Fruit fly (Drosophila melanogaster) whole organism, embryonic: ENCODE results near the gene CG42268.

Experiments used
- Adf1 ChIP-seq: fragments of 200-800 bp; sonication (Bioruptor generic); IDR thresholded peaks from 2 replicates; pipeline ENCODE4 v1.3.6; 2022; ENCODE audit warnings: missing biosample characterization, missing genetic modification characterization
- Asciz ChIP-seq: fragments of 200-800 bp; sonication (Bioruptor generic); optimal IDR thresholded peaks from 2 replicates; lab custom pipeline; 2017; ENCODE audit warnings: missing biosample characterization, mild to moderate bottlenecking, missing genetic modification characterization, missing genetic modification reagents
- Atf-2 ChIP-seq: fragments of 200-800 bp; sonication (Bioruptor generic); optimal IDR thresholded peaks from 2 replicates; lab custom pipeline; 2016; ENCODE audit warnings: missing biosample characterization, missing genetic modification characterization
- CG10462 ChIP-seq: fragments of 200-800 bp; sonication (Bioruptor generic); optimal IDR thresholded peaks from 2 replicates; lab custom pipeline; 2016; ENCODE audit warnings: missing biosample characterization, missing genetic modification characterization
- CG10565 ChIP-seq: fragments of 200-800 bp; sonication (Bioruptor generic); optimal IDR thresholded peaks from 3 replicates; lab custom pipeline; 2016; ENCODE audit warnings: missing biosample characterization, mild to moderate bottlenecking, missing genetic modification characterization
- CG10654 ChIP-seq: fragments of 200-800 bp; sonication (Bioruptor generic); optimal IDR thresholded peaks from 2 replicates; lab custom pipeline; 2016; ENCODE audit warnings: missing biosample characterization, missing genetic modification characterization
- CG11504 ChIP-seq: fragments of 200-800 bp; sonication (Bioruptor generic); optimal IDR thresholded peaks from 3 replicates; lab custom pipeline; 2019; ENCODE audit warnings: missing biosample characterization, mild to moderate bottlenecking, missing genetic modification characterization, moderate library complexity
- CG14710 ChIP-seq: fragments of 200-800 bp; sonication (Bioruptor generic); optimal IDR thresholded peaks from 3 replicates; lab custom pipeline; 2019; ENCODE audit warnings: missing biosample characterization, mild to moderate bottlenecking, missing genetic modification characterization, moderate library complexity
- CG18599 ChIP-seq: fragments of 200-800 bp; sonication (Bioruptor generic); optimal IDR thresholded peaks from 3 replicates; lab custom pipeline; 2017; ENCODE audit warnings: missing biosample characterization, missing genetic modification characterization, mild to moderate bottlenecking, moderate library complexity, missing genetic modification reagents
- CG2120 ChIP-seq: fragments of 200-800 bp; sonication (Bioruptor generic); optimal IDR thresholded peaks from 3 replicates; lab custom pipeline; 2016; ENCODE audit warnings: missing biosample characterization, missing genetic modification characterization
- CG30431 ChIP-seq: fragments of 200-800 bp; sonication (Bioruptor generic); optimal IDR thresholded peaks from 2 replicates; lab custom pipeline; 2017; ENCODE audit warnings: missing biosample characterization, missing genetic modification characterization
- CG3065 ChIP-seq: fragments of 200-800 bp; sonication (Bioruptor generic); optimal IDR thresholded peaks from 2 replicates; lab custom pipeline; 2016; ENCODE audit warnings: missing biosample characterization, missing genetic modification characterization
- CG31224 ChIP-seq: fragments of 200-800 bp; sonication (Bioruptor generic); IDR thresholded peaks from 2 replicates; pipeline ENCODE4 v1.3.6; 2022; ENCODE audit warnings: missing biosample characterization, missing genetic modification characterization
- CG33557 ChIP-seq: fragments of 200-800 bp; sonication (Bioruptor generic); optimal IDR thresholded peaks from 2 replicates; lab custom pipeline; 2019; ENCODE audit warnings: missing biosample characterization, mild to moderate bottlenecking, missing genetic modification characterization, moderate library complexity
- CG3995 ChIP-seq: fragments of 200-800 bp; sonication (Bioruptor generic); optimal IDR thresholded peaks from 3 replicates; lab custom pipeline; 2016; ENCODE audit warnings: missing biosample characterization, missing genetic modification characterization
- CG4282 ChIP-seq: fragments of 200-800 bp; sonication (Bioruptor generic); optimal IDR thresholded peaks from 2 replicates; lab custom pipeline; 2016; ENCODE audit warnings: missing biosample characterization, missing genetic modification characterization
- CG4707 ChIP-seq: fragments of 200-800 bp; sonication (Bioruptor generic); optimal IDR thresholded peaks from 2 replicates; lab custom pipeline; 2018; ENCODE audit warnings: missing biosample characterization, mild to moderate bottlenecking, missing genetic modification characterization, moderate library complexity
- CG7839 ChIP-seq: fragments of 200-800 bp; sonication (Bioruptor generic); optimal IDR thresholded peaks from 3 replicates; lab custom pipeline; 2018; ENCODE audit warnings: missing biosample characterization, mild to moderate bottlenecking, missing genetic modification characterization, moderate library complexity
- CG9876 ChIP-seq: fragments of 200-800 bp; sonication (Bioruptor generic); optimal IDR thresholded peaks from 2 replicates; lab custom pipeline; 2016; ENCODE audit warnings: missing biosample characterization, missing genetic modification characterization
- Dad ChIP-seq: fragments of 200-800 bp; sonication (Bioruptor generic); optimal IDR thresholded peaks from 3 replicates; lab custom pipeline; 2016; ENCODE audit warnings: missing biosample characterization, missing genetic modification characterization
- E2f1 ChIP-seq: fragments of 200-800 bp; sonication (Bioruptor generic); IDR thresholded peaks from 2 replicates; pipeline ENCODE4 v1.3.6; 2022; ENCODE audit warnings: missing biosample characterization, missing genetic modification characterization
- H2.0 ChIP-seq: fragments of 200-800 bp; sonication (Bioruptor generic); IDR thresholded peaks from 2 replicates; pipeline ENCODE4 v1.3.6; 2022; ENCODE audit warnings: missing biosample characterization, missing genetic modification characterization
- HLH4C ChIP-seq: fragments of 200-800 bp; sonication (Bioruptor generic); IDR thresholded peaks from 3 replicates; pipeline ENCODE4 v1.3.6; 2022; ENCODE audit warnings: missing biosample characterization, missing genetic modification characterization; ENCODE audit not compliant: partially characterized antibody
- Kr ChIP-seq: fragments of 200-800 bp; sonication (Bioruptor generic); optimal IDR thresholded peaks from 2 replicates; lab custom pipeline; 2017; ENCODE audit warnings: missing biosample characterization, mild to moderate bottlenecking, missing genetic modification characterization
- Lhr ChIP-seq: fragments of 200-800 bp; sonication (Bioruptor generic); optimal IDR thresholded peaks from 3 replicates; lab custom pipeline; 2017; ENCODE audit warnings: mild to moderate bottlenecking, missing biosample characterization, missing genetic modification reagents, missing genetic modification characterization
- Mad ChIP-seq: fragments of 200-800 bp; sonication (Bioruptor generic); optimal IDR thresholded peaks from 2 replicates; lab custom pipeline; 2016; ENCODE audit warnings: missing biosample characterization, missing genetic modification characterization
- Myb ChIP-seq: fragments of 200-800 bp; sonication (Bioruptor generic); optimal IDR thresholded peaks from 2 replicates; lab custom pipeline; 2016; ENCODE audit warnings: missing biosample characterization, missing genetic modification characterization
- Opbp ChIP-seq: fragments of 200-800 bp; sonication (Bioruptor generic); IDR thresholded peaks from 3 replicates; pipeline ENCODE4 v1.3.6; 2022; ENCODE audit warnings: missing biosample characterization, missing genetic modification characterization; ENCODE audit not compliant: partially characterized antibody
- PHDP ChIP-seq: fragments of 200-800 bp; sonication (Bioruptor generic); optimal IDR thresholded peaks from 3 replicates; lab custom pipeline; 2018; ENCODE audit warnings: missing biosample characterization, mild to moderate bottlenecking, missing genetic modification characterization, moderate library complexity
- Scr ChIP-seq: fragments of 200-800 bp; sonication (Bioruptor generic); IDR thresholded peaks from 2 replicates; pipeline ENCODE4 v1.3.6; 2022; ENCODE audit warnings: missing biosample characterization, missing genetic modification characterization; ENCODE audit not compliant: partially characterized antibody
- YL-1 ChIP-seq: fragments of 200-800 bp; sonication (Bioruptor generic); optimal IDR thresholded peaks from 3 replicates; lab custom pipeline; 2017; ENCODE audit warnings: missing biosample characterization, mild to moderate bottlenecking, missing genetic modification characterization
- bigmax ChIP-seq: fragments of 200-800 bp; sonication (Bioruptor generic); optimal IDR thresholded peaks from 2 replicates; lab custom pipeline; 2018; ENCODE audit warnings: missing biosample characterization, mild to moderate bottlenecking, missing genetic modification characterization
- cad ChIP-seq: fragments of >200 bp; optimal IDR thresholded peaks from 2 replicates; lab custom pipeline; 2017; ENCODE audit warnings: missing biosample characterization, missing genetic modification characterization
- chn ChIP-seq: fragments of 200-800 bp; sonication (Bioruptor generic); optimal IDR thresholded peaks from 2 replicates; lab custom pipeline; 2016; ENCODE audit warnings: missing biosample characterization, missing genetic modification characterization
- crp ChIP-seq, 2 experiments: fragments of 200-800 bp; sonication (Bioruptor generic); optimal IDR thresholded peaks; 2 replicates in 1 of 2; 3 replicates in 1 of 2; lab custom pipeline; 2017; ENCODE audit warnings: missing biosample characterization in 2 of 2, missing genetic modification characterization in 2 of 2, mild to moderate bottlenecking in 1 of 2, moderate library complexity in 1 of 2
- dimm ChIP-seq: fragments of 200-800 bp; sonication (Bioruptor generic); IDR thresholded peaks from 2 replicates; pipeline ENCODE4 v1.3.6; 2022; ENCODE audit warnings: missing biosample characterization, missing genetic modification characterization
- dmrt99B ChIP-seq: fragments of 200-800 bp; sonication (Bioruptor generic); optimal IDR thresholded peaks from 2 replicates; lab custom pipeline; 2018; ENCODE audit warnings: missing biosample characterization, mild to moderate bottlenecking, missing genetic modification characterization, moderate library complexity
- gro ChIP-seq: fragments of 200-800 bp; sonication (Bioruptor generic); optimal IDR thresholded peaks from 2 replicates; lab custom pipeline; 2016; ENCODE audit warnings: missing biosample characterization, missing genetic modification characterization
- hbn ChIP-seq: fragments of 200-800 bp; sonication (Bioruptor generic); IDR thresholded peaks from 2 replicates; pipeline ENCODE4 v1.3.6; 2022; ENCODE audit warnings: missing biosample characterization, missing genetic modification characterization; ENCODE audit not compliant: partially characterized antibody
- nerfin-1 ChIP-seq: fragments of 200-800 bp; sonication (Bioruptor generic); optimal IDR thresholded peaks from 3 replicates; lab custom pipeline; 2019; ENCODE audit warnings: missing biosample characterization, mild to moderate bottlenecking, missing genetic modification characterization, moderate library complexity
- oc ChIP-seq: fragments of 200-800 bp; sonication (Bioruptor generic); optimal IDR thresholded peaks from 2 replicates; lab custom pipeline; 2018; ENCODE audit warnings: missing biosample characterization, mild to moderate bottlenecking, missing genetic modification characterization, moderate library complexity
- otp ChIP-seq: fragments of 200-800 bp; sonication (Bioruptor generic); IDR thresholded peaks from 3 replicates; pipeline ENCODE4, ENCODE4 v1.3.6; 2022; ENCODE audit warnings: missing biosample characterization, missing genetic modification characterization
- pros ChIP-seq: fragments of 200-800 bp; sonication (Bioruptor generic); optimal IDR thresholded peaks from 3 replicates; lab custom pipeline; 2019; ENCODE audit warnings: missing biosample characterization, mild to moderate bottlenecking, missing genetic modification characterization, moderate library complexity
- rib ChIP-seq: fragments of 200-800 bp; sonication (Bioruptor generic); IDR thresholded peaks from 2 replicates; pipeline ENCODE4 v1.3.6; 2022; ENCODE audit warnings: missing biosample characterization, missing genetic modification characterization
- sim ChIP-seq: fragments of 200-800 bp; sonication (Bioruptor generic); IDR thresholded peaks from 2 replicates; pipeline ENCODE4 v1.3.6; 2022; ENCODE audit warnings: missing biosample characterization, missing genetic modification characterization
- sisA ChIP-seq: fragments of 200-800 bp; sonication (Bioruptor generic); IDR thresholded peaks from 2 replicates; pipeline ENCODE4 v1.3.6; 2022; ENCODE audit warnings: missing biosample characterization, missing genetic modification characterization
- sqz ChIP-seq: fragments of 200-800 bp; sonication (Bioruptor generic); optimal IDR thresholded peaks from 3 replicates; lab custom pipeline; 2018; ENCODE audit warnings: missing biosample characterization, mild to moderate bottlenecking, missing genetic modification characterization
- sr ChIP-seq: fragments of 200-800 bp; sonication (Bioruptor generic); IDR thresholded peaks from 3 replicates; pipeline ENCODE4 v1.3.6; 2022; ENCODE audit warnings: missing biosample characterization, missing genetic modification characterization
- stc ChIP-seq: fragments of 200-800 bp; sonication (Bioruptor generic); IDR thresholded peaks from 2 replicates; pipeline ENCODE4 v1.3.6; 2022; ENCODE audit warnings: missing biosample characterization, missing genetic modification characterization
- sug ChIP-seq: fragments of 200-800 bp; optimal IDR thresholded peaks from 2 replicates; lab custom pipeline; 2019; ENCODE audit warnings: missing biosample characterization, mild to moderate bottlenecking, missing genetic modification characterization, moderate library complexity
- tna ChIP-seq: fragments of 200-800 bp; sonication (Bioruptor generic); IDR thresholded peaks from 2 replicates; pipeline ENCODE4 v1.3.6; 2022; ENCODE audit warnings: missing biosample characterization, missing genetic modification characterization; ENCODE audit not compliant: partially characterized antibody
- z ChIP-seq: fragments of 200-800 bp; sonication (Bioruptor generic); IDR thresholded peaks from 3 replicates; pipeline ENCODE4 v1.3.6; 2022; ENCODE audit warnings: missing biosample characterization, missing genetic modification characterization

The CG42268 gene

dm6 chr3L:9695647-9696046, 64.5 kb downstream of the CG42268 start (continued):
- TF ChIP-seq pros (GFP tag; lab: Kevin White, UChicago) (no peak), Opbp (GFP tag; lab: Robert Waterston, UW) (no peak), bigmax (GFP tag; lab: Kevin White, UChicago) (no peak), Asciz (GFP tag; lab: Kevin White, UChicago) (peak; percentile 46), cad (GFP tag; lab: Kevin White, UChicago) (no peak), PHDP (peak; percentile 45), CG33557 (GFP tag; lab: Kevin White, UChicago) (no peak), CG10565 (GFP tag; lab: Kevin White, UChicago) (no peak), sug (tag; lab: Kevin White, UChicago) (no peak), Scr (GFP tag; lab: Robert Waterston, UW) (no peak), nerfin-1 (tag; lab: Kevin White, UChicago) (peak; percentile 10), dmrt99B (tag; lab: Kevin White, UChicago) (peak; percentile 66), CG30431 (no peak), CG18599 (GFP tag; lab: Kevin White, UChicago) (peak; percentile 4), CG7839 (tag; lab: Kevin White, UChicago) (peak; percentile 59), CG14710 (tag; lab: Kevin White, UChicago) (no peak), Adf1 (GFP tag; lab: Robert Waterston, UW) (no peak), CG4282 (GFP tag; lab: Kevin White, UChicago) (no peak), rib (GFP tag; lab: Robert Waterston, UW) (no peak), Kr (GFP tag; lab: Kevin White, UChicago) (no peak), hbn (GFP tag; lab: Robert Waterston, UW) (no peak), YL-1 (GFP tag; lab: Kevin White, UChicago) (no peak), gro (GFP tag; lab: Kevin White, UChicago) (no peak), E2f1 (GFP tag; lab: Robert Waterston, UW) (no peak), sisA (GFP tag; lab: Robert Waterston, UW) (no peak), CG3995 (GFP tag; lab: Kevin White, UChicago) (no peak), CG2120 (GFP tag; lab: Kevin White, UChicago) (peak; percentile 48), CG11504 (tag; lab: Kevin White, UChicago) (peak; percentile 62), tna (GFP tag; lab: Robert Waterston, UW) (no peak), Myb (no peak), Mad (GFP tag; lab: Kevin White, UChicago) (no peak), z (GFP tag; lab: Robert Waterston, UW) (no peak), Atf-2 (GFP tag; lab: Kevin White, UChicago) (no peak), CG10654 (GFP tag; lab: Kevin White, UChicago) (no peak), dimm (GFP tag; lab: Robert Waterston, UW) (no peak), CG4707 (GFP tag; lab: Kevin White, UChicago) (no peak), sqz (GFP tag; lab: Kevin White, UChicago) (no peak), otp (GFP tag; lab: Robert Waterston, UW) (no peak), crp (GFP tag; optimal IDR thresholded peaks at IDR 0.05; lab: Kevin White, UChicago) (no peak), chn (GFP tag; lab: Kevin White, UChicago) (no peak), stc (no peak), Lhr (no peak), CG10462 (GFP tag; lab: Kevin White, UChicago) (no peak), oc (no peak), CG31224 (GFP tag; lab: Robert Waterston, UW) (no peak), Dad (GFP tag; lab: Kevin White, UChicago) (no peak), sim (GFP tag; lab: Robert Waterston, UW) (no peak), HLH4C (GFP tag; lab: Robert Waterston, UW) (no peak), sr (GFP tag; lab: Robert Waterston, UW) (no peak), H2.0 (GFP tag; lab: Robert Waterston, UW) (no peak), CG3065 (GFP tag; lab: Kevin White, UChicago) (no peak), CG9876 (GFP tag; lab: Kevin White, UChicago) (no peak)
